Fruit fly (Drosophila melanogaster): ENCODE results near the gene Mnat9.

DNA sequence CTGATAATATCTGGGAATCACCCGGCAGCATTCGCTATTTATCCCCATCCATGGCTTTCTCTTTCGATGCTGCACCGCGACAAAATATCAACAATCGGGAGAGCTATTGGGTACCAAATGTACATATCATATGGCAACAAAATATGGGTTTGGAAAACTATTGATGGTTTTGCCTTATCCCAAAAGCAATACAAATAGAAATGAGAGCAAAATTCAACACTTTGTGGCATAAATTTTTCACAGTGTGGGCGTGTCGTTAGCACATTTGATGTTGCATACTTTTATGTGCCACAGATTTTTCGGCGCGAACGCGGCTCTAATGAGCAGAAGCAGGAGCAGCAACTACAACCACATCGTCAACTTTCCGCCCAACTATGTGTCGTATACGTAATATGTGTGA is 16.4 kb upstream of the Mnat9 start:
- TF ChIP-seq Dfd (GFP tag; optimal IDR thresholded peaks at IDR 0.05): no peak
- no peak for TF ChIP-seq pan (optimal IDR thresholded peaks at IDR 0.05)
